Worm (Caenorhabditis elegans): ENCODE results near the gene W07A12.8.

Gene W07A12.8

DNA sequence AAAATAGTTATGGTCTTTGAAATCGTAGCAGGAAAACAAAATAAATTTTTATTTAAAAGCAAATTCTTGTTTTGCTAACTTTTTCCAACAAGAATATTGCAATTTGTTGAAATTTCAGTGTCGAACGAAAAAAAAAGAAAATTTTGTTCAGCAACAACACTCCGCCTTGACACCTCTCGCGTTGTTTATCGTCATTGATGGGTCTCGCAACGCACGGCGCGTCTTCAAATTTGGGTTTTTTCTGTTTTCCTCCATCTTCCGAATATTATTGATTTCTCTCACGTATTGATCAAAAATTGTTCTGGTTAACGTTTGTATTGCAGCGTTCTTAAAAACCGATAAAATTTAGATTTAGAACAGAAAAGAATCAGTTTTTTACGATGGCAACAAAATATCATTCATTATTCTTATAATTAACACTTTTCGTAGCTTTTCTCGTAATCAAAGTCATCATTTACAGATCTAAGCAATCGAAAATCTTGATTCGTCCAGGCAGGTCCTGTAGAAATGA lies 3.9 kb upstream of the W07A12.8 start, which contains the start of gene dpl-1:
Gene dpl-1 (plus strand): TSS at position 461 of the 511 bp plus-strand sequence.
- no peak for TF ChIP-seq ceh-31 (tag; optimal IDR thresholded peaks at IDR 0.05)
- no peak for TF ChIP-seq fkh-6 (tag; optimal IDR thresholded peaks at IDR 0.05)
- no peak for TF ChIP-seq elt-4 (tag; optimal IDR thresholded peaks at IDR 0.05)
- TF ChIP-seq pqm-1 (tag; optimal IDR thresholded peaks at IDR 0.05) = no peak
- TF ChIP-seq mec-3 (tag; optimal IDR thresholded peaks at IDR 0.05; ENCODE audit: borderline replicate concordance) = no peak
- TF ChIP-seq unc-55 (GFP tag; optimal IDR thresholded peaks at IDR 0.05) = no peak
- peak; percentile 50 for TF ChIP-seq ceh-48 (tag; optimal IDR thresholded peaks at IDR 0.05)
- TF ChIP-seq nfya-1 (tag; optimal IDR thresholded peaks at IDR 0.05) = peak; percentile 18
- no peak for TF ChIP-seq npax-4 (tag; optimal IDR thresholded peaks at IDR 0.05)
- TF ChIP-seq pha-2 (tag; optimal IDR thresholded peaks at IDR 0.05) = no peak
- no peak for TF ChIP-seq madf-2 (tag; optimal IDR thresholded peaks at IDR 0.05)

DNA sequence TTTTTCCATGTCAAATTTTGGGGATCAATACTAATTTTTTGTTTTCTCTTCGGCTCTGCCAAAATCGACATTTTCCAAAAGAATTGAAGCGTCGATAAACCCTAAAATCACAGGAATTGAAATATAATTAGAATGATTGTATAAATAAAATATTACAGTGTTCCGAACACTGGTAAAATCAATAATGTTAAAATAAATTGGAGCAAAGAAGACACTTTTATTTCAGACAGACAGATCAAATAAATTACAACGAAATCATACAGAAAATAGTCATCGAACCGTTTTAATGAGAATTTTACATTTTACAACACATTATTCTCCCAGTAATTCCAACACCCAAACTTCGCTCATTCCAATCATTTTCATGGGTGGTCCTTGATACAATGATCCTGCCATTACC lies 2.1 kb upstream of the W07A12.8 start, which contains the start of gene T23G7.3:
Gene T23G7.3 (minus strand): TSS at position 101 of the 400 bp plus-strand sequence.
- TF ChIP-seq pax-1 (tag; optimal IDR thresholded peaks at IDR 0.05) (no peak), ceh-24 (tag; optimal IDR thresholded peaks at IDR 0.05) (no peak), lin-11 (tag; optimal IDR thresholded peaks at IDR 0.05) (no peak), fax-1 (tag; optimal IDR thresholded peaks at IDR 0.05) (no peak), che-1 (tag; optimal IDR thresholded peaks at IDR 0.05) (no peak), ahr-1 (tag; optimal IDR thresholded peaks at IDR 0.05) (no peak), ref-2 (tag; optimal IDR thresholded peaks at IDR 0.05) (no peak), C08G9.2 (tag; optimal IDR thresholded peaks at IDR 0.05) (no peak), pha-4 (tag; optimal IDR thresholded peaks at IDR 0.05) (no peak), hlh-13 (GFP tag; optimal IDR thresholded peaks at IDR 0.05) (no peak), hlh-8 (tag; optimal IDR thresholded peaks at IDR 0.05) (no peak), ceh-18 (tag; optimal IDR thresholded peaks at IDR 0.05) (no peak)

DNA sequence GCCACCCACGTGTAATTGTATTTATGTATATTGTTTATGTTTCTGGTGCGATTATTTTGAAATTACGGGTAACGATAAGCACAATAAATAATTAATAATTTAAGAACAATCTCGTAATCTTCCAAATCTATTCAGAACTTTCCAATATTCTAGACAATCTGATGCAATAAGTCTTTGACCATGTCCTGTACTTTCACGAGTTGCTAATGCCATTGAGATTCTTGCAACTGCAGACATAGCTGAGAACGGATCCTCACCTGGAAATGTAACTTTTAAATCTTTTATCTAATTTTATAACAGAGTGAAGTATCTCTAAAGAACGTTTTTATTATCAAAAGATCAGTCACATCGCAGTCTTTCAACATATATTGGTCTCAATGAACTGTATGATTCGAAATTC lies 2.3 kb downstream of the W07A12.8 start:
- TF ChIP-seq fkh-10 (GFP tag; optimal IDR thresholded peaks at IDR 0.05) (no peak), ama-1 (optimal IDR thresholded peaks at IDR 0.05) (peak; percentile 52), pha-4 (tag; optimal IDR thresholded peaks at IDR 0.05) (no peak), pag-3 (tag; optimal IDR thresholded peaks at IDR 0.05; ENCODE audit: borderline replicate concordance) (no peak)

DNA sequence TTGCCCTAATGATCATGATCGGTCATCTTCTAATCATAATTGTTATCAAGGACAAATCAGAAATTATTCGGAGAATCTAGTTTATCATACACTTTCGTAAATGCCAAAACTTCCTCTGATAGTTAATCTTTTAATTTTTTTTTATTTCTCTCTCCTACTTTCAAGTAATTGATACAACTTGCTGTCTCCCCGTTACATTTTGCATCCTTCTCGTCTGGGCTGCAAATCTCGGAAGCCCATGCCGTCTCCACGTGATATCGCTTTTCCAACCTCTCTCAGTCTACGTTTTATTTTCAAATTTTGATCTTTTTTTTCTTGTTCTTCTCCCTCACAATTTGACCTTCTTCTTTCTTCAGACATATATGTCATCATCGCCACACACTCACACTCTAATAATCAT lies 4.6 kb downstream of the W07A12.8 start, which contains the start of gene rhy-1:
Gene rhy-1 (plus strand): TSS at position 357 of the 400 bp plus-strand sequence.
- TF ChIP-seq ref-2 (tag; optimal IDR thresholded peaks at IDR 0.05) (no peak), ceh-45 (GFP tag; IDR thresholded peaks at IDR 0.05) (no peak), odd-2 (tag; optimal IDR thresholded peaks at IDR 0.05) (no peak), hlh-8 (tag; optimal IDR thresholded peaks at IDR 0.05) (no peak), ceh-18 (tag; optimal IDR thresholded peaks at IDR 0.05) (no peak), ceh-14 (tag; optimal IDR thresholded peaks at IDR 0.05) (no peak), sox-2 (GFP tag; IDR thresholded peaks at IDR 0.05) (no peak), che-1 (tag; optimal IDR thresholded peaks at IDR 0.05) (no peak), sox-4 (tag; optimal IDR thresholded peaks at IDR 0.05) (no peak), tbx-7 (tag; optimal IDR thresholded peaks at IDR 0.05) (no peak), ceh-34 (tag; optimal IDR thresholded peaks at IDR 0.05) (no peak), pax-1 (tag; optimal IDR thresholded peaks at IDR 0.05) (no peak), mec-3 (tag; optimal IDR thresholded peaks at IDR 0.05; ENCODE audit: borderline replicate concordance) (no peak), T23F11.4 (GFP tag; optimal IDR thresholded peaks at IDR 0.05) (no peak), madf-2 (tag; optimal IDR thresholded peaks at IDR 0.05) (no peak), tbx-2 (tag; optimal IDR thresholded peaks at IDR 0.05) (no peak), K09A11.1 (tag; optimal IDR thresholded peaks at IDR 0.05; ENCODE audit: insufficient read depth) (no peak)

Measured in whole organism, late embryonic.